Worm (Caenorhabditis elegans) whole organism, L4 larva: ENCODE data around the gene F20D6.1.

ENCODE experiments used
- F26F4.8 ChIP-seq: fragments of 200-800 bp; sonication (Bioruptor generic); conservative IDR thresholded peaks from 2 replicates; pipeline ENCODE4 v1.3.6; 2022; ENCODE audit warnings: missing genetic modification characterization, missing compliant biosample characterization
- ama-1 ChIP-seq: fragments of 150-350 bp; optimal IDR thresholded peaks from 2 replicates; lab custom pipeline; 2014; ENCODE audit warnings: inconsistent platforms, mixed read lengths
- ceh-28 ChIP-seq: fragments of 150-350 bp; optimal IDR thresholded peaks from 2 replicates; lab custom pipeline; 2014; ENCODE audit warnings: missing biosample characterization, missing genetic modification reagents, missing genetic modification characterization
- dve-1 ChIP-seq: sonication (generic microtip); optimal IDR thresholded peaks from 2 replicates; lab custom pipeline; 2017; ENCODE audit warnings: antibody characterized with exemption, mild to moderate bottlenecking, missing genetic modification characterization, missing compliant biosample characterization; ENCODE audit not compliant: insufficient read depth
- hlh-30 ChIP-seq: sonication (generic microtip); optimal IDR thresholded peaks from 2 replicates; lab custom pipeline; 2017; ENCODE audit warnings: antibody characterized with exemption, mild to moderate bottlenecking, missing genetic modification characterization, missing compliant biosample characterization; ENCODE audit not compliant: insufficient read depth
- lin-15B ChIP-seq: fragments of 150-350 bp; sonication (generic microtip); optimal IDR thresholded peaks from 3 replicates; lab custom pipeline; 2014; ENCODE audit warnings: missing biosample characterization, missing genetic modification characterization
- lsy-2 ChIP-seq, 2 experiments: fragments of 150-350 bp in 1 of 2; sonication (generic microtip) in 1 of 2; optimal IDR thresholded peaks; 2 replicates each; lab custom pipeline; 2014 to 2017; ENCODE audit warnings: missing biosample characterization in 2 of 2, missing genetic modification characterization in 2 of 2
- mdl-1 ChIP-seq, 2 experiments: fragments of 150-350 bp in 1 of 2; sonication (generic microtip) in 1 of 2; optimal IDR thresholded peaks; 2 replicates each; lab custom pipeline; 2014 to 2017; ENCODE audit warnings: missing biosample characterization in 2 of 2, missing genetic modification characterization in 2 of 2
- mes-2 ChIP-seq: sonication (generic microtip); optimal IDR thresholded peaks from 2 replicates; lab custom pipeline; 2016; ENCODE audit warnings: missing genotype, mild to moderate bottlenecking, missing genetic modification characterization, missing compliant biosample characterization; ENCODE audit not compliant: poor library complexity, severe bottlenecking
- mxl-3 ChIP-seq: fragments of 200-800 bp; sonication (Bioruptor generic); optimal IDR thresholded peaks from 2 replicates; lab custom pipeline; 2018; ENCODE audit warnings: mild to moderate bottlenecking, missing genetic modification characterization, missing compliant biosample characterization
- nhr-237 ChIP-seq: sonication (generic microtip); optimal IDR thresholded peaks from 2 replicates; lab custom pipeline; 2017; ENCODE audit warnings: missing biosample characterization, missing genetic modification characterization
- nhr-28 ChIP-seq: fragments of 150-350 bp; optimal IDR thresholded peaks from 2 replicates; lab custom pipeline; 2014; ENCODE audit warnings: missing biosample characterization, missing genetic modification characterization
- sdz-12 ChIP-seq: fragments of 200-800 bp; sonication (Bioruptor generic); optimal IDR thresholded peaks from 2 replicates; lab custom pipeline; 2018; ENCODE audit warnings: mild to moderate bottlenecking, missing genetic modification characterization, missing compliant biosample characterization
- snpc-4 ChIP-seq: fragments of 150-350 bp; optimal IDR thresholded peaks from 2 replicates; lab custom pipeline; 2014; ENCODE audit warnings: missing biosample characterization, missing genetic modification characterization

- TF ChIP-seq mes-2 (tag; lab: Kevin White, UChicago) (no peak), nhr-28 (tag; lab: Kevin White, UChicago) (no peak), lin-15B (tag; lab: Kevin White, UChicago) (no peak), mdl-1 (tag; optimal IDR thresholded peaks at IDR 0.05; lab: Kevin White, UChicago) (no peak), F26F4.8 (GFP tag; lab: Robert Waterston, UW) (no peak), ceh-28 (tag; lab: Kevin White, UChicago) (no peak), ama-1 (lab: Kevin White, UChicago) (no peak), lsy-2 (tag; optimal IDR thresholded peaks at IDR 0.05; lab: Kevin White, UChicago) (no peak), snpc-4 (tag; lab: Kevin White, UChicago) (no peak), sdz-12 (GFP tag; lab: Kevin White, UChicago) (no peak), nhr-237 (tag; lab: Kevin White, UChicago) (no peak), mxl-3 (GFP tag; lab: Kevin White, UChicago) (no peak), hlh-30 (tag; lab: Kevin White, UChicago) (no peak), dve-1 (tag; lab: Kevin White, UChicago) (no peak)
Observed at ce11 chrV:8159629-8160028, 30.9 kb upstream of the F20D6.1 start, which contains the start of gene F20D6.6.
